Fruit fly (Drosophila melanogaster): ENCODE results near the gene Torsin.

Torsin gene

DNA sequence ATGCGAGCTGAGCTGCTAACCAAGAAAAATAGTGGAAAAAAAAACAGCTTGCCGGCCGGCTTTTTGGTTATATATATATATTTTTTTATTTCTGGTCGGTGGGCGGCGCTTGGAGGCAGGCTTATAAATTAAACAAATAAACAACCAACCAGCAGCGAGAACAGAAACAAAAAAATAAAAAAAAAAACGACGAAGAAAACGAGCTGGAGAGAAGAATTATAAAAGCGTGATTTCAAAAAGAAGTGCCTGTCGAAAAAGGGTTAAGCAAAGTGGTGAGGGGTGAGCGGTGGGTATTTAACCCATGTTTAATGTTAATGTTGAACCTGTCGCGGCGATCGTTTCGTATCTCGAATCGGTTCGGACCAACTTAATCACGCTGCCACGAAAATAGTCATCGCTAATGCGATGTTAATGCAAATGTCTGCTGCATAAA is 21.4 kb upstream of the Torsin start:
- TF ChIP-seq CTCF (optimal IDR thresholded peaks at IDR 0.05) (no peak), CG8478 (optimal IDR thresholded peaks at IDR 0.05) (no peak)

DNA sequence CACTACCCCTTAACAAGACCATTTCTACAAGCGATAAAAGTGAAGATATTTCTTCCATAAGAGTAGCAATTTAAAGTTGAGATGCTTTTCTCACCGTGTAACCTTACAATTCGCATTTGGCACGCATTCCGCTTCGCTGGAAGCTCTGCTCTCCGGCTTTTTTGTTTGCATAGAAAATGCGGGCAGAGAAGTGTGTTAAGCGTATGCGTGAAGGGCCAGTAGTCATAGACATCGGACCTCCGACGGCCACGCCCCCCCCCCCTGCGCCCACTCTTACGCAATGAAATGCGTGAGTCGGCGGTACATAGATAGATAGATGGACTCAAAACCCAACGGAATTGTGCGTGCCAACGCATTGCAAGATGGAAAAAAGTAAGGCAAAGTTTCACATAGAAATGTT is 19.6 kb upstream of the Torsin start:
- TF ChIP-seq CTCF (optimal IDR thresholded peaks at IDR 0.05) = no peak
- no peak for TF ChIP-seq CG8478 (optimal IDR thresholded peaks at IDR 0.05)

DNA sequence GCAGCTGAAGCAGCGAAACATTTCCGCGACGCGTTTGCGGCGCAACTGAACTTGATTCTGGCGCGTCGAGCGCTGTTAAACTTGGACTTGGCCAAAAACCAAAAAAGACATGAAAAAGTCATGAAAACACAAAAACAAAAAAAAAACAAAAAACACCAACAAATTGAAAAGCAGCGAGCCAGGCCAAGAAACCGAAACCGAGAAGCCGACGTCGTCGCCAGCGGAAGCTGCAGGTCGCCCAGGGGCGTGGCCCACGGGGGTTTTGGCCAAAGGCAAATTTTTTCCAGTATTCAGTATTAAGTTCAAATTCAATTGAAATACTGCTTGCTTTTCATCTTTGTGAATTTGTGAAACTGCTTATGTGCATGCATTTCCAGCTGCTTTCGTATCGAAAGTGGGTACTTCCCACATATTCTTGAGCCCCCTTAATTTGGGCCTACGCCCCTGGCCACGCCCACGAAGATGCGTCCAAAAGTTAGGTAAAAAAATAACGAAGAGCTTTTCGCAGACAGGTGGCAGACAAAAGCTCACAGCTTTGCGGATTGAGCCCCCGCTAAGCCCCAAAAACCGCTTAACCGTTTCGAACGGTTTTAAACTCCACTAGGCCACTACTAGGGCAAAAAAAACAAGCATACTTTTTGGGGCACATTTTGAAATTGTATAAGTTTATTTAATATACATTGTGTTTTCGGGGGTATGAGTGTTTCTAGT is 17.0 kb upstream of the Torsin start, which contains the start of gene CG3009:
CG3009 (minus strand) TSS at position 51 of the 711 bp plus-strand sequence.
- TF ChIP-seq CTCF (optimal IDR thresholded peaks at IDR 0.05) = peak; percentile 36 to 59
- no peak for TF ChIP-seq CG8478 (optimal IDR thresholded peaks at IDR 0.05)

DNA sequence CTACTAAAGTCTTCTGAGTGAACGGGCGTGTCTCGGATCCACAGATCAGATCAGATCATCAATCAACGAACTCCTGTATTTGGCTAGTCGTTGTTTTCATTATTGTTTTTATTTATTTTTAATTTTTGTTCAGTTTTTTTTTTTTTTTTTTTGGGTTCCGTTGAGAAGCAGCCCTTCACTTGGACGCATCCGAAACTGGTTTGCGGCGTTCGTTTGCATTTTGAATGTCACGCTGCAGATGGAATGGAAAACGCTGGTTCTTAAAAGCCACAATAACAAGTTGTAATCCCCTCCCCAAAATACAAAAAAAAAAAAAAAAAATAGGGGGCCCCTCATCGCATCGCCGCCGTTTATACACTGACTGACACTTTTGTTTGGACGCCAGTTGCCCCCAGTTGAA is 14.3 kb upstream of the Torsin start:
- no peak for TF ChIP-seq CTCF (optimal IDR thresholded peaks at IDR 0.05)
- no peak for TF ChIP-seq CG8478 (optimal IDR thresholded peaks at IDR 0.05)

dm6 chrX:4660642-4661252 is 10.9 kb upstream of the Torsin start:
- no peak for TF ChIP-seq CG8478 (optimal IDR thresholded peaks at IDR 0.05)

- TF ChIP-seq CTCF (optimal IDR thresholded peaks at IDR 0.05) = no peak
- no peak for TF ChIP-seq CG8478 (optimal IDR thresholded peaks at IDR 0.05)
Measured at dm6 chrX:4657896-4658295, 8.1 kb upstream of the Torsin start.

- TF ChIP-seq CG8478 (optimal IDR thresholded peaks at IDR 0.05) (no peak), CTCF (optimal IDR thresholded peaks at IDR 0.05) (no peak)
Measured at dm6 chrX:4654397-4654796, 4.6 kb upstream of the Torsin start, which contains the start of gene CG15473. Gene CG15473, minus strand, starts transcription at chrX:4654497.

- no peak for TF ChIP-seq CG8478 (optimal IDR thresholded peaks at IDR 0.05)
Measured at dm6 chrX:4647316-4648046, 2.4 kb downstream of the Torsin start, which contains the start of the genes HLH4C and mRpL30. Gene HLH4C, minus strand, starts transcription at chrX:4647414. Gene mRpL30, plus strand, starts transcription at chrX:4647871.

dm6 chrX:4644768-4645167 is 5.1 kb downstream of the Torsin start, which contains the start of gene CG3062:
Gene CG3062, minus strand, starts transcription at chrX:4644868.
- no peak for TF ChIP-seq CTCF (optimal IDR thresholded peaks at IDR 0.05)
- no peak for TF ChIP-seq CG8478 (optimal IDR thresholded peaks at IDR 0.05)

- TF ChIP-seq CTCF (optimal IDR thresholded peaks at IDR 0.05) (no peak), CG8478 (optimal IDR thresholded peaks at IDR 0.05) (no peak)
Measured at dm6 chrX:4643887-4644286, 5.9 kb downstream of the Torsin start, which contains the start of gene CG3081. Gene CG3081, minus strand, starts transcription at chrX:4643987.

dm6 chrX:4635856-4636486 is 13.9 kb downstream of the Torsin start, which contains the start of the genes Alms1a and pon:
Gene Alms1a, minus strand, starts transcription at chrX:4636004.
Gene pon, plus strand, starts transcription at chrX:4636318.
- no peak for TF ChIP-seq CTCF (optimal IDR thresholded peaks at IDR 0.05)
- TF ChIP-seq CG8478 (optimal IDR thresholded peaks at IDR 0.05) = no peak

- TF ChIP-seq CTCF (optimal IDR thresholded peaks at IDR 0.05) = no peak
- no peak for TF ChIP-seq CG8478 (optimal IDR thresholded peaks at IDR 0.05)
Measured at dm6 chrX:4630836-4631235, 19.0 kb downstream of the Torsin start, which contains the start of gene Alms1b. Gene Alms1b, minus strand, starts transcription at chrX:4630936.

- no peak for TF ChIP-seq CG8478 (optimal IDR thresholded peaks at IDR 0.05)
- no peak for TF ChIP-seq CTCF (optimal IDR thresholded peaks at IDR 0.05)
Measured at dm6 chrX:4627160-4627559, 22.7 kb downstream of the Torsin start.

- TF ChIP-seq CG8478 (optimal IDR thresholded peaks at IDR 0.05) (no peak), CTCF (optimal IDR thresholded peaks at IDR 0.05) (no peak)
Measured at dm6 chrX:4618869-4619268, 31.0 kb downstream of the Torsin start.

All from S2 (cell line).